Fruit fly (Drosophila melanogaster) whole organism, embryonic: ENCODE measurements around the gene CG4951.
A peak's percentile ranks its signal among the peaks of the same experiment; 100 is the strongest.

Experiments
- CG10543 ChIP-seq: fragments of 200-800 bp; sonication (Bioruptor generic); optimal IDR thresholded peaks from 3 replicates; lab custom pipeline; 2017; ENCODE audit warnings: missing biosample characterization, mild to moderate bottlenecking, missing genetic modification characterization, moderate library complexity
- CG11398 ChIP-seq: fragments of 200-800 bp; sonication (Bioruptor generic); optimal IDR thresholded peaks from 2 replicates; lab custom pipeline; 2016; ENCODE audit warnings: missing biosample characterization, missing genetic modification characterization
- CG11504 ChIP-seq: fragments of 200-800 bp; sonication (Bioruptor generic); optimal IDR thresholded peaks from 3 replicates; lab custom pipeline; 2019; ENCODE audit warnings: missing biosample characterization, mild to moderate bottlenecking, missing genetic modification characterization, moderate library complexity
- CG11560 ChIP-seq: fragments of 200-800 bp; sonication (Bioruptor generic); IDR thresholded peaks from 3 replicates; pipeline ENCODE4 v1.3.6; 2022; ENCODE audit warnings: missing biosample characterization, missing genetic modification characterization
- CG14014 ChIP-seq: fragments of 200-800 bp; sonication (Bioruptor generic); IDR thresholded peaks from 2 replicates; pipeline ENCODE4 v1.3.6; 2022; ENCODE audit warnings: missing biosample characterization, missing genetic modification characterization
- CG15011 ChIP-seq: fragments of 200-800 bp; sonication (Bioruptor generic); optimal IDR thresholded peaks from 3 replicates; lab custom pipeline; 2018; ENCODE audit warnings: missing biosample characterization, mild to moderate bottlenecking, missing genetic modification characterization
- CG15696 ChIP-seq: fragments of 200-800 bp; sonication (Bioruptor generic); optimal IDR thresholded peaks from 2 replicates; lab custom pipeline; 2019; ENCODE audit warnings: missing biosample characterization, mild to moderate bottlenecking, missing genetic modification characterization, moderate library complexity
- CG43689 ChIP-seq: fragments of 200-800 bp; sonication (Bioruptor generic); IDR thresholded peaks from 2 replicates; pipeline ENCODE4 v1.3.6; 2022; ENCODE audit warnings: missing biosample characterization, missing genetic modification characterization
- CG5953 ChIP-seq: fragments of 200-800 bp; sonication (Bioruptor generic); IDR thresholded peaks from 2 replicates; pipeline ENCODE4 v1.3.6; 2022; ENCODE audit warnings: missing biosample characterization, missing genetic modification characterization
- CG6689 ChIP-seq: fragments of 200-800 bp; sonication (Bioruptor generic); IDR thresholded peaks from 2 replicates; pipeline ENCODE4 v1.3.6; 2022; ENCODE audit warnings: missing biosample characterization, missing genetic modification characterization
- CG6813 ChIP-seq: fragments of 200-800 bp; sonication (Bioruptor generic); optimal IDR thresholded peaks from 2 replicates; lab custom pipeline; 2017; ENCODE audit warnings: missing biosample characterization, missing genetic modification characterization, mild to moderate bottlenecking, moderate library complexity, missing genetic modification reagents
- CG7745 ChIP-seq: fragments of 200-800 bp; sonication (Bioruptor generic); optimal IDR thresholded peaks from 2 replicates; lab custom pipeline; 2018; ENCODE audit warnings: missing biosample characterization, mild to moderate bottlenecking, missing genetic modification characterization, moderate library complexity
- CG7963 ChIP-seq: fragments of 200-800 bp; sonication (Bioruptor generic); IDR thresholded peaks from 3 replicates; pipeline ENCODE4 v1.3.6; 2022; ENCODE audit warnings: missing biosample characterization, missing genetic modification characterization; ENCODE audit not compliant: partially characterized antibody
- CG8290 ChIP-seq, 3 experiments: fragments of 200-800 bp; sonication (Bioruptor generic); optimal IDR thresholded peaks; 2 replicates each; lab custom pipeline; 2016 to 2019; ENCODE audit warnings: missing biosample characterization in 3 of 3, missing genetic modification characterization in 3 of 3, mild to moderate bottlenecking in 2 of 3, moderate library complexity in 1 of 3
- CrebB ChIP-seq: fragments of 200-800 bp; sonication (Bioruptor generic); optimal IDR thresholded peaks from 3 replicates; lab custom pipeline; 2018; ENCODE audit warnings: missing biosample characterization, mild to moderate bottlenecking, missing genetic modification characterization
- D19A ChIP-seq: fragments of 200-800 bp; optimal IDR thresholded peaks from 3 replicates; lab custom pipeline; 2019; ENCODE audit warnings: missing biosample characterization, mild to moderate bottlenecking, missing genetic modification characterization, moderate library complexity
- Eip74EF ChIP-seq, 2 experiments: fragments of 200-800 bp in 1 of 2; fragments of >200 bp in 1 of 2; sonication (Bioruptor generic) in 1 of 2; optimal IDR thresholded peaks; 2 replicates each; lab custom pipeline; 2017 to 2019; ENCODE audit warnings: missing biosample characterization in 2 of 2, missing genetic modification characterization in 2 of 2, mild to moderate bottlenecking in 1 of 2, moderate library complexity in 1 of 2
- Fer2 ChIP-seq: fragments of 200-800 bp; sonication (Bioruptor generic); optimal IDR thresholded peaks from 2 replicates; lab custom pipeline; 2018; ENCODE audit warnings: missing biosample characterization, mild to moderate bottlenecking, missing genetic modification characterization, moderate library complexity
- HLH54F ChIP-seq: fragments of 200-800 bp; sonication (Bioruptor generic); optimal IDR thresholded peaks from 3 replicates; lab custom pipeline; 2016; ENCODE audit warnings: missing biosample characterization, missing genetic modification characterization
- MBD-R2 ChIP-seq: fragments of 200-800 bp; sonication (Bioruptor generic); IDR thresholded peaks from 2 replicates; pipeline ENCODE4 v1.3.6; 2022; ENCODE audit warnings: missing biosample characterization, missing genetic modification characterization
- NC2α ChIP-seq: fragments of 200-800 bp; sonication (Bioruptor generic); optimal IDR thresholded peaks from 2 replicates; lab custom pipeline; 2016; ENCODE audit warnings: missing biosample characterization, missing genetic modification characterization
- NK7.1 ChIP-seq: fragments of 200-800 bp; sonication (Bioruptor generic); optimal IDR thresholded peaks from 3 replicates; lab custom pipeline; 2016; ENCODE audit warnings: missing biosample characterization, missing genetic modification characterization
- PHDP ChIP-seq: fragments of 200-800 bp; sonication (Bioruptor generic); optimal IDR thresholded peaks from 3 replicates; lab custom pipeline; 2018; ENCODE audit warnings: missing biosample characterization, mild to moderate bottlenecking, missing genetic modification characterization, moderate library complexity
- Ptx1 ChIP-seq: fragments of 200-800 bp; sonication (Bioruptor generic); IDR thresholded peaks from 2 replicates; pipeline ENCODE4 v1.3.6; 2022; ENCODE audit warnings: missing biosample characterization, missing genetic modification characterization
- Rfx ChIP-seq: fragments of 200-800 bp; sonication (Bioruptor generic); IDR thresholded peaks from 2 replicates; pipeline ENCODE4 v1.3.6; 2022; ENCODE audit warnings: missing biosample characterization, missing genetic modification characterization
- Trl ChIP-seq, 3 experiments: fragments of >200 bp in 2 of 3; fragments of 200-800 bp in 1 of 3; sonication (Bioruptor generic) in 1 of 3; optimal IDR thresholded peaks; 2 replicates in 1 of 3; 3 replicates in 2 of 3; lab custom pipeline; 2016 to 2017; ENCODE audit warnings: missing biosample characterization in 1 of 3, missing genetic modification characterization in 1 of 3
- Usf ChIP-seq: fragments of 200-800 bp; sonication (Bioruptor generic); optimal IDR thresholded peaks from 2 replicates; lab custom pipeline; 2017; ENCODE audit warnings: missing genotype, missing biosample characterization, missing genetic modification characterization
- bigmax ChIP-seq: fragments of 200-800 bp; sonication (Bioruptor generic); optimal IDR thresholded peaks from 2 replicates; lab custom pipeline; 2018; ENCODE audit warnings: missing biosample characterization, mild to moderate bottlenecking, missing genetic modification characterization
- cas ChIP-seq: fragments of 200-800 bp; sonication (Bioruptor generic); IDR thresholded peaks from 2 replicates; pipeline ENCODE4 v1.3.6; 2022; ENCODE audit warnings: missing biosample characterization, missing genetic modification characterization
- ci ChIP-seq: fragments of 200-800 bp; sonication (Bioruptor generic); IDR thresholded peaks from 3 replicates; pipeline ENCODE4 v1.3.6; 2022; ENCODE audit warnings: missing biosample characterization, missing genetic modification characterization
- crp ChIP-seq, 2 experiments: fragments of 200-800 bp; sonication (Bioruptor generic); optimal IDR thresholded peaks; 2 replicates in 1 of 2; 3 replicates in 1 of 2; lab custom pipeline; 2017; ENCODE audit warnings: missing biosample characterization in 2 of 2, missing genetic modification characterization in 2 of 2, mild to moderate bottlenecking in 1 of 2, moderate library complexity in 1 of 2
- danr ChIP-seq: fragments of 200-800 bp; sonication (Bioruptor generic); IDR thresholded peaks from 2 replicates; pipeline ENCODE4 v1.3.6; 2022; ENCODE audit warnings: missing biosample characterization, missing genetic modification characterization
- exex ChIP-seq: fragments of 200-800 bp; sonication (Bioruptor generic); optimal IDR thresholded peaks from 4 replicates; lab custom pipeline; 2018; ENCODE audit warnings: missing biosample characterization, mild to moderate bottlenecking, missing genetic modification characterization, moderate library complexity
- fd96Cb ChIP-seq: fragments of 200-800 bp; sonication (Bioruptor generic); optimal IDR thresholded peaks from 2 replicates; lab custom pipeline; 2018; ENCODE audit warnings: missing biosample characterization, mild to moderate bottlenecking, missing genetic modification characterization, moderate library complexity
- gce ChIP-seq: fragments of 200-800 bp; sonication (Bioruptor generic); IDR thresholded peaks from 3 replicates; pipeline ENCODE4 v1.3.6; 2022; ENCODE audit warnings: missing biosample characterization, missing genetic modification characterization
- gcm ChIP-seq: fragments of 200-800 bp; sonication (Bioruptor generic); optimal IDR thresholded peaks from 2 replicates; lab custom pipeline; 2019; ENCODE audit warnings: missing biosample characterization, mild to moderate bottlenecking, missing genetic modification characterization, moderate library complexity
- ham ChIP-seq: fragments of 200-800 bp; sonication (Bioruptor generic); IDR thresholded peaks from 2 replicates; pipeline ENCODE4 v1.3.6; 2022; ENCODE audit warnings: missing biosample characterization, missing genetic modification characterization
- her ChIP-seq: fragments of 200-800 bp; sonication (Bioruptor generic); optimal IDR thresholded peaks from 2 replicates; lab custom pipeline; 2016; ENCODE audit warnings: missing biosample characterization, missing genetic modification characterization
- hth ChIP-seq: fragments of >200 bp; optimal IDR thresholded peaks from 2 replicates; lab custom pipeline; 2017; ENCODE audit warnings: inconsistent platforms
- jigr1 ChIP-seq: fragments of 200-800 bp; sonication (Bioruptor generic); IDR thresholded peaks from 3 replicates; pipeline ENCODE4 v1.3.6; 2022; ENCODE audit warnings: missing biosample characterization, missing genetic modification characterization
- kah ChIP-seq: fragments of 200-800 bp; sonication (Bioruptor generic); optimal IDR thresholded peaks from 2 replicates; lab custom pipeline; 2018; ENCODE audit warnings: missing biosample characterization, mild to moderate bottlenecking, missing genetic modification characterization
- kni ChIP-seq: fragments of 200-800 bp; sonication (Bioruptor generic); optimal IDR thresholded peaks from 3 replicates; lab custom pipeline; 2017; ENCODE audit warnings: mild to moderate bottlenecking, missing biosample characterization, missing genetic modification reagents, missing genetic modification characterization
- nau ChIP-seq: fragments of 200-800 bp; sonication (Bioruptor generic); optimal IDR thresholded peaks from 3 replicates; lab custom pipeline; 2017; ENCODE audit warnings: missing biosample characterization, mild to moderate bottlenecking, missing genetic modification characterization, missing genetic modification reagents
- rib ChIP-seq: fragments of 200-800 bp; sonication (Bioruptor generic); IDR thresholded peaks from 2 replicates; pipeline ENCODE4 v1.3.6; 2022; ENCODE audit warnings: missing biosample characterization, missing genetic modification characterization
- sens ChIP-seq: fragments of 200-800 bp; sonication (Bioruptor generic); peaks from one replicate; lab custom pipeline; 2016; ENCODE audit warnings: missing biosample characterization, missing genetic modification characterization
- sug ChIP-seq: fragments of 200-800 bp; optimal IDR thresholded peaks from 2 replicates; lab custom pipeline; 2019; ENCODE audit warnings: missing biosample characterization, mild to moderate bottlenecking, missing genetic modification characterization, moderate library complexity
- wor ChIP-seq: fragments of 200-800 bp; sonication (Bioruptor generic); IDR thresholded peaks from 2 replicates; pipeline ENCODE4 v1.3.6; 2022; ENCODE audit warnings: missing biosample characterization, missing genetic modification characterization
- zfh1 ChIP-seq: fragments of 200-800 bp; sonication (Bioruptor generic); IDR thresholded peaks from 3 replicates; pipeline ENCODE4 v1.3.6; 2022; ENCODE audit warnings: missing biosample characterization, missing genetic modification characterization

Gene CG4951

DNA sequence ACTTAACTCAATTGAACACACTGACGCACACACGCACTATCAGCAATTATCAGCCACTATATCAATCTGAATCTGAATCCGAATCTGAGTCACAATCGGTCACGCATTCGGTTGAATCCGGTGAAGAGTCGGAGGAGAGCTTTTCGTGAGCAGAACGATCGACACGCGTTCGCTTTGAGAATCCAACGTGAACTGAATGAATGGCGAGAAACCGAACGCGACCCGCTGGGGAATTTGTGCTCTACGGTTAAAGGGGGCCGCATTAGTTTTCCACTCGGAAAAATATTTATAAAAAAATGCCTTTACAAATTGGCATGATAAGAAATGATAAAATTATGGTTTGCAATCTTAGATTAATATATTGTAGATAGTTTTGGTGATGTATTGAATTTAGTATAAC is 34.3 kb upstream of the CG4951 start, which contains the start of gene betaTub97EF (continued):
- TF ChIP-seq zfh1, result 0 out of 3 replicates have a peak, but pooled peaks have one; percentile 15
- no peak for TF ChIP-seq CG7963 (GFP tag; lab: Robert Waterston, UW)
- peak; percentile 64 for TF ChIP-seq Rfx (GFP tag; lab: Robert Waterston, UW)
- peak; percentile 18; the same call in 1 of the 3 replicates for TF ChIP-seq gce (GFP tag; lab: Robert Waterston, UW)
- TF ChIP-seq CG8290 (GFP tag; optimal IDR thresholded peaks at IDR 0.05; lab: Kevin White, UChicago), result no peak
- TF ChIP-seq CG8290 (tag; optimal IDR thresholded peaks at IDR 0.05; lab: Kevin White, UChicago), result peak in 1 of 2 experiments; percentile 69

DNA sequence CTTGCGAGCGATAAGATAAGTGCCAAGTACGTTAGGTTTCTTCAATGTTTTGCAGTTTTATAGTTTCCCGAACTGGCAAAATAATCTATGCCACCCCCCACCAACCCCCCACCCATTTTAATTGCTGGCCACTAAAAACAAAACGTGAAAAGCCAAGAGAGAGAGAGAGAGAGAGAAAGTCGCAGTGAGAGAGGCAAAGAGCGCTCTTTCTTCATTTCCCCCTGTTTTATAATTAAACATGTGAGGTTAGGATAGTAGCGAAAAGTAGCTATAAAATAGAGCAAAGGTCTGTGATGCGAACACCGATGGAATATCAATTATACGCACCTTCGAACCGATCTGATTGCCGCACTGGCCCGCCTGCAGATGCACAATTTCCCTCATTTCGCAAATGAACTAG is 33.9 kb upstream of the CG4951 start:
- TF ChIP-seq HLH54F (GFP tag; lab: Kevin White, UChicago) (no peak), exex (tag; lab: Kevin White, UChicago) (peak; percentile 41), CG15696 (no peak), Trl (optimal IDR thresholded peaks at IDR 0.05; lab: Kevin White, UChicago) (peak; percentile 70 to 82), Trl (GFP tag; optimal IDR thresholded peaks at IDR 0.05; lab: Kevin White, UChicago) (no peak), kah (GFP tag; lab: Kevin White, UChicago) (no peak), sug (tag; lab: Kevin White, UChicago) (peak; percentile 37), NK7.1 (GFP tag; lab: Kevin White, UChicago) (no peak), gcm (no peak), D19A (tag; lab: Kevin White, UChicago) (no peak), rib (GFP tag; lab: Robert Waterston, UW) (peak; percentile 8; the same call in 1 of the 2 replicates), bigmax (GFP tag; lab: Kevin White, UChicago) (peak; percentile 77), CG15011 (GFP tag; lab: Kevin White, UChicago) (no peak), MBD-R2 (GFP tag; lab: Robert Waterston, UW) (0 out of 2 replicates have a peak, but pooled peaks have one; percentile 0), wor (GFP tag; lab: Robert Waterston, UW) (no peak), kni (GFP tag; lab: Kevin White, UChicago) (peak; percentile 7)

DNA sequence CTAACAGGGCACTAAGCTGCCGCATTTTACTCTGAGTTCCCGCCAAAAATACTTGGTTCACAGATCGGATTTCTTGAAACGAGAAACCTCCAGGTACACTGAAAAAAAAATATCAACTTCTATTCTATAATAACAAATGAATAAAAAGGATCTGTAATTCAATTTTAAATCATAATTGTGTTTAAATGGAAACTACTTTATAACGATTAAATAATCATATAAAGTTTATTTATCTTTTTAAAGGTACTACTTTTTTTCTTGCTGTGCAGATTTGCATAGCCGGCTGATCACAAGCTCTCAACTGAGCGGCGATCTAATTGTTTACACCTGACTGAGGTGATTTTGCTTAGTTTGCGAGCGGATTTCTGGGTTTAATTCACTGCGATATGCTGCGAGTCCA is 33.4 kb upstream of the CG4951 start:
- TF ChIP-seq CG11504 (tag; lab: Kevin White, UChicago) (peak; percentile 79), Eip74EF (GFP tag; optimal IDR thresholded peaks at IDR 0.05; lab: Kevin White, UChicago) (peak in 1 of 2 experiments; percentile 56), Ptx1 (peak; percentile 69), jigr1 (GFP tag; lab: Robert Waterston, UW) (no peak), CrebB (tag; lab: Kevin White, UChicago) (peak; percentile 5), CG14014 (GFP tag; lab: Robert Waterston, UW) (peak; percentile 77), CG7745 (no peak), PHDP (tag; lab: Kevin White, UChicago) (peak; percentile 86), ham (GFP tag; lab: Robert Waterston, UW) (peak; percentile 58; the same call in 1 of the 2 replicates), danr (peak; percentile 46; the same call in 1 of the 2 replicates), hth (lab: Kevin White, UChicago) (no peak), CG43689 (GFP tag; lab: Robert Waterston, UW) (no peak), CG6689 (GFP tag; lab: Robert Waterston, UW) (peak; percentile 61), cas (GFP tag; lab: Robert Waterston, UW) (peak; percentile 67), CG11560 (no peak), CG10543 (GFP tag; lab: Kevin White, UChicago) (no peak), CG5953 (GFP tag; lab: Robert Waterston, UW) (peak; percentile 47; the same call in 1 of the 2 replicates), CG11398 (GFP tag; lab: Kevin White, UChicago) (no peak), her (GFP tag; lab: Kevin White, UChicago) (no peak), CG6813 (GFP tag; lab: Kevin White, UChicago) (no peak), Usf (GFP tag; lab: Kevin White, UChicago) (no peak), ci (peak; percentile 72), nau (GFP tag; lab: Kevin White, UChicago) (no peak), crp (GFP tag; optimal IDR thresholded peaks at IDR 0.05; lab: Kevin White, UChicago) (peak in 1 of 2 experiments; percentile 1), fd96Cb (tag; lab: Kevin White, UChicago) (peak; percentile 47), sens (GFP tag; lab: Kevin White, UChicago) (peak; percentile 50), Fer2 (tag; lab: Kevin White, UChicago) (peak; percentile 34), NC2α (GFP tag; lab: Kevin White, UChicago) (no peak)
